Fruit fly (Drosophila melanogaster) whole organism, prepupa: ENCODE measurements around the gene CG42375.

ENCODE experiments used
- CG10669 ChIP-seq: fragments of 200-800 bp; sonication (Bioruptor generic); optimal IDR thresholded peaks from 3 replicates; lab custom pipeline; 2018; ENCODE audit warnings: missing biosample characterization, mild to moderate bottlenecking, missing genetic modification characterization, moderate library complexity
- CG11294 ChIP-seq: fragments of 200-800 bp; sonication (Bioruptor generic); IDR thresholded peaks from 2 replicates; pipeline ENCODE4 v1.3.6; 2022; ENCODE audit warnings: missing biosample characterization, missing genetic modification characterization
- CG15336 ChIP-seq: fragments of 200-800 bp; sonication (Bioruptor generic); IDR thresholded peaks from 2 replicates; pipeline ENCODE4 v1.3.6; 2022; ENCODE audit warnings: missing biosample characterization, missing genetic modification characterization
- CG1621 ChIP-seq: fragments of 200-800 bp; sonication (Bioruptor generic); optimal IDR thresholded peaks from 3 replicates; lab custom pipeline; 2018; ENCODE audit warnings: missing biosample characterization, mild to moderate bottlenecking, missing genetic modification characterization
- CG16779 ChIP-seq: fragments of 200-800 bp; sonication (Bioruptor generic); optimal IDR thresholded peaks from 3 replicates; lab custom pipeline; 2017; ENCODE audit warnings: missing biosample characterization, mild to moderate bottlenecking, missing genetic modification characterization
- CG32006 ChIP-seq: fragments of 200-800 bp; sonication (Bioruptor generic); optimal IDR thresholded peaks from 3 replicates; lab custom pipeline; 2017; ENCODE audit warnings: missing biosample characterization, mild to moderate bottlenecking, missing genetic modification characterization
- CG6163 ChIP-seq: fragments of 200-800 bp; sonication (Bioruptor generic); IDR thresholded peaks from 3 replicates; pipeline ENCODE4 v1.3.6; 2022; ENCODE audit warnings: missing biosample characterization, missing genetic modification characterization
- CG9139 ChIP-seq: fragments of 200-800 bp; sonication (Bioruptor generic); optimal IDR thresholded peaks from 3 replicates; lab custom pipeline; 2017; ENCODE audit warnings: missing biosample characterization, mild to moderate bottlenecking, missing genetic modification characterization
- Gug ChIP-seq: fragments of 200-800 bp; sonication (Bioruptor generic); IDR thresholded peaks from 2 replicates; pipeline ENCODE4 v1.3.6; 2022; ENCODE audit warnings: missing biosample characterization, missing genetic modification characterization
- Hr39 ChIP-seq: fragments of 200-800 bp; sonication (Bioruptor generic); optimal IDR thresholded peaks from 2 replicates; lab custom pipeline; 2016; ENCODE audit warnings: missing biosample characterization, missing genetic modification characterization
- cyc ChIP-seq: fragments of 200-800 bp; sonication (Bioruptor generic); optimal IDR thresholded peaks from 3 replicates; lab custom pipeline; 2016; ENCODE audit warnings: missing biosample characterization, missing genetic modification characterization
- fd59A ChIP-seq: fragments of 200-800 bp; sonication (Bioruptor generic); optimal IDR thresholded peaks from 2 replicates; lab custom pipeline; 2017; ENCODE audit warnings: missing biosample characterization, mild to moderate bottlenecking, missing genetic modification characterization, missing genetic modification reagents
- vri ChIP-seq: fragments of 200-800 bp; sonication (Bioruptor generic); optimal IDR thresholded peaks from 3 replicates; lab custom pipeline; 2016; ENCODE audit warnings: missing biosample characterization, mild to moderate bottlenecking, missing genetic modification characterization

DNA sequence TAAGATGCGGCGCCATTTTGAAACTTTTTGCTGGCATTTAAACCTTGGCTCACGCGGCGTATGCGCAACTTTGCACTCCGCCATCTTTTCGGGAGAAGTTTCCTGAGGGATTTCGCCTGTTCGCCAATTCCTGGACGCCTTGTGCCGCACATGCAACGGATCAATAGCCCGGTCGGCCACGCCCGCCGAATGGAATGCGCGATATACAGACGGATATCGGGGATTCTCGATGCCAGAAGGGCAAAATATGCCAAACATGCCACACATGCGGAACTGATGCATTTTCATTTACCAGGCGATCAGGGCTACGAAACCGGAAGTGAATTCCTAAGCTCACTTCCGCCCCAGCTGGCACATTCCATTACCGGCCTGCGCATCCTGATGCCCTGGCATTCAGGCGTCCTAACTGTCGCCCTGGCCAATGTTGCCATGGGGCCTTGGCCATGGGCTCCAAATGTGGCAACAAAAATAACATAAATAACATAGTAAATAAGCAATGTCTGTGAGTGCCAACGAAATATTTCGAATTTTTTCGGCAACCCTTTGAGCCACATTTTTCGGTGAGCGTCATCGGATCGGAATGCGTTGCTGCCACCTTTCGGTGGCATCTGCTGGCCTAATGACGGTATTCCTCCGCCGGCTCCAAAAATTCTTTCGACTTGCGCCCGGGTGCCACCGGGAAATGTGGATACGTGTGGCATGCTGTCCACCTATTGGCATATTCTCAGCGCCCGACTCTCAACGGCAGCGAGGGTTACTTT, 22.8 kb downstream of the CG42375 start:
- TF ChIP-seq CG32006 (GFP tag; lab: Kevin White, UChicago) (no peak), CG16779 (tag; lab: Kevin White, UChicago) (no peak), Gug (GFP tag; lab: Robert Waterston, UW) (no peak), CG1621 (tag; lab: Kevin White, UChicago) (no peak), Hr39 (no peak), fd59A (GFP tag; lab: Kevin White, UChicago) (no peak), CG11294 (GFP tag; lab: Robert Waterston, UW) (no peak), cyc (GFP tag; lab: Kevin White, UChicago) (no peak), vri (GFP tag; lab: Kevin White, UChicago) (no peak), CG9139 (GFP tag; lab: Kevin White, UChicago) (no peak), CG15336 (GFP tag; lab: Robert Waterston, UW) (no peak), CG6163 (GFP tag; lab: Robert Waterston, UW) (no peak), CG10669 (GFP tag; lab: Kevin White, UChicago) (no peak)
